Worm (Caenorhabditis elegans): ENCODE data around the gene F36F12.1.

ce11 chrV:2121910-2122362 is 18.9 kb upstream of the F36F12.1 start, which contains the start of gene F22F7.8:
- TF ChIP-seq sea-1 (GFP tag; conservative IDR thresholded peaks at IDR 0.05): no peak
- TF ChIP-seq tra-4 (tag; optimal IDR thresholded peaks at IDR 0.05): no peak
- TF ChIP-seq ama-1 (optimal IDR thresholded peaks at IDR 0.05): no peak
- no peak for TF ChIP-seq hnd-1 (tag; optimal IDR thresholded peaks at IDR 0.05)
- TF ChIP-seq flt-1 (GFP tag; IDR thresholded peaks at IDR 0.05): no peak
- no peak for TF ChIP-seq hmbx-1 (tag; optimal IDR thresholded peaks at IDR 0.05)
- TF ChIP-seq aly-1 (tag; optimal IDR thresholded peaks at IDR 0.05): no peak
- TF ChIP-seq hmg-4 (GFP tag; optimal IDR thresholded peaks at IDR 0.05): no peak
- no peak for TF ChIP-seq tbx-11 (GFP tag; IDR thresholded peaks at IDR 0.05)
- no peak for TF ChIP-seq pes-1 (GFP tag; IDR thresholded peaks at IDR 0.05)
- TF ChIP-seq ceh-36 (tag; optimal IDR thresholded peaks at IDR 0.05): no peak
- TF ChIP-seq ets-7 (tag; optimal IDR thresholded peaks at IDR 0.05): no peak

Data from whole organism, early embryonic.